Worm (Caenorhabditis elegans) whole organism, L1 larva: ENCODE results near the gene daf-9.

Source experiments
- aly-2 ChIP-seq: fragments of 150-350 bp; optimal IDR thresholded peaks from 2 replicates; lab custom pipeline; 2014; ENCODE audit warnings: missing biosample characterization, missing genetic modification characterization
- mep-1 ChIP-seq: fragments of 150-350 bp; optimal IDR thresholded peaks from 2 replicates; lab custom pipeline; 2014; ENCODE audit warnings: missing biosample characterization, missing genetic modification characterization
- nhr-76 ChIP-seq: sonication (generic microtip); optimal IDR thresholded peaks from 2 replicates; lab custom pipeline; 2017; ENCODE audit warnings: missing biosample characterization, missing genetic modification characterization
- pax-3 ChIP-seq: fragments of 200-800 bp; sonication (Bioruptor generic); optimal IDR thresholded peaks from 2 replicates; lab custom pipeline; 2018; ENCODE audit warnings: mild to moderate bottlenecking, missing genetic modification characterization, moderate library complexity, missing compliant biosample characterization
- snpc-4 ChIP-seq: fragments of 150-350 bp; optimal IDR thresholded peaks from 2 replicates; lab custom pipeline; 2014; ENCODE audit warnings: missing biosample characterization, missing genetic modification characterization
- unc-86 ChIP-seq: sonication (generic microtip); optimal IDR thresholded peaks from 2 replicates; lab custom pipeline; 2016; ENCODE audit warnings: missing genetic modification characterization, missing compliant biosample characterization

DNA sequence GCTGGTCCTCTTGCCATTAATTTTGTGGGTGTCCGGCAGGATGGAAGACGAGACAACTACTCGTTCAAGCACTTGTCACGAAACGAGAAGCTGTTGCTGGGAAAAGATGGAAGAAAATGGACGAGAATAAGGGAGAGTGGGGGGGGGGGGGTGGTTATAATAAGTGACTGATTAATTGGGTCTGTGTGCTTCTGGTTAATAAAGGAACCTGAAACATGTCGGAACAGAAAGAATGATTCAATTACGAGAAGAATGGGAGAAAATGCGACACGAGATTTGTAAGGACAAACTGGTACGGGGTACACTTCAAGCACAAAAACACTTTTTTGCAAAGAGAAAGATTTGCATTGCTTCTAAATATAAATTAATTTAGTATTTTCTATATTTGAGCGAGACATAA is 41.3 kb upstream of the daf-9 start:
- TF ChIP-seq aly-2 (tag; lab: Kevin White, UChicago) = no peak
- TF ChIP-seq pax-3 = no peak
- no peak for TF ChIP-seq snpc-4 (tag; lab: Kevin White, UChicago)
- no peak for TF ChIP-seq nhr-76 (tag; lab: Kevin White, UChicago)
- no peak for TF ChIP-seq unc-86
- TF ChIP-seq mep-1 (tag; lab: Kevin White, UChicago) = no peak
